Worm (Caenorhabditis elegans): ENCODE results near the gene oig-8.

oig-8 gene

ce11 chrII:6625302-6625701, 23.6 kb downstream of the oig-8 start, which contains the start of gene F54H5.14:
TSS of gene F54H5.14 (minus strand) at chrII:6625402.
- peak; percentile 0 for TF ChIP-seq fos-1 (tag; optimal IDR thresholded peaks at IDR 0.05)
- TF ChIP-seq unc-55 (GFP tag; optimal IDR thresholded peaks at IDR 0.05), result no peak

- TF ChIP-seq egl-27 (tag; optimal IDR thresholded peaks at IDR 0.05) (no peak), unc-62 (GFP tag; optimal IDR thresholded peaks at IDR 0.05) (no peak), fos-1 (tag; optimal IDR thresholded peaks at IDR 0.05) (no peak), dmd-4 (tag; optimal IDR thresholded peaks at IDR 0.05) (no peak), alr-1 (tag; optimal IDR thresholded peaks at IDR 0.05) (no peak), ceh-82 (tag; optimal IDR thresholded peaks at IDR 0.05) (no peak), lsy-2 (tag; optimal IDR thresholded peaks at IDR 0.05) (no peak), nhr-6 (tag; optimal IDR thresholded peaks at IDR 0.05) (no peak), blmp-1 (tag; optimal IDR thresholded peaks at IDR 0.05; ENCODE audit: insufficient read depth) (no peak), zag-1 (tag; optimal IDR thresholded peaks at IDR 0.05) (no peak), nhr-11 (tag; optimal IDR thresholded peaks at IDR 0.05) (no peak), lin-11 (tag; optimal IDR thresholded peaks at IDR 0.05) (no peak)
Observed at ce11 chrII:6621886-6622285, 27.0 kb downstream of the oig-8 start, which contains the start of gene F54H5.3. TSS of gene F54H5.3 (plus strand) at chrII:6622186.

- TF ChIP-seq blmp-1 (tag; optimal IDR thresholded peaks at IDR 0.05; ENCODE audit: insufficient read depth) (peak; percentile 7), unc-55 (GFP tag; optimal IDR thresholded peaks at IDR 0.05) (no peak), nhr-25 (tag; optimal IDR thresholded peaks at IDR 0.05) (peak; percentile 53), zag-1 (tag; optimal IDR thresholded peaks at IDR 0.05) (no peak), R02D3.7 (tag; optimal IDR thresholded peaks at IDR 0.05) (no peak), nhr-12 (tag; optimal IDR thresholded peaks at IDR 0.05) (no peak), F13H6.1 (tag; optimal IDR thresholded peaks at IDR 0.05) (no peak), unc-62 (GFP tag; optimal IDR thresholded peaks at IDR 0.05) (no peak), nhr-129 (tag; optimal IDR thresholded peaks at IDR 0.05) (no peak), lin-13 (GFP tag; optimal IDR thresholded peaks at IDR 0.05) (no peak), nhr-11 (tag; optimal IDR thresholded peaks at IDR 0.05) (no peak), sma-3 (GFP tag; optimal IDR thresholded peaks at IDR 0.05) (peak; percentile 14), skn-1 (tag; optimal IDR thresholded peaks at IDR 0.05) (no peak), elt-1 (tag; optimal IDR thresholded peaks at IDR 0.05) (no peak), ceh-16 (tag; optimal IDR thresholded peaks at IDR 0.05) (no peak), ama-1 (optimal IDR thresholded peaks at IDR 0.05) (no peak), nhr-21 (tag; optimal IDR thresholded peaks at IDR 0.05) (peak; percentile 6), lsy-2 (tag; optimal IDR thresholded peaks at IDR 0.05) (no peak), unc-39 (tag; optimal IDR thresholded peaks at IDR 0.05) (no peak), sma-9 (GFP tag; optimal IDR thresholded peaks at IDR 0.05) (peak; percentile 22), sma-9 (tag; optimal IDR thresholded peaks at IDR 0.05) (no peak)
Observed at ce11 chrII:6619007-6619406, 29.9 kb downstream of the oig-8 start.

- peak; percentile 1 for TF ChIP-seq blmp-1 (tag; optimal IDR thresholded peaks at IDR 0.05; ENCODE audit: insufficient read depth)
- TF ChIP-seq ceh-16 (tag; optimal IDR thresholded peaks at IDR 0.05), result no peak
Observed at ce11 chrII:6616770-6617169, 32.2 kb downstream of the oig-8 start, which contains the start of gene klf-3. TSS of gene klf-3 (plus strand) at chrII:6616878.

ce11 chrII:6616135-6616534, 32.8 kb downstream of the oig-8 start:
- TF ChIP-seq fos-1 (tag; optimal IDR thresholded peaks at IDR 0.05) (peak; percentile 85), R02D3.7 (tag; optimal IDR thresholded peaks at IDR 0.05) (no peak), sma-9 (GFP tag; optimal IDR thresholded peaks at IDR 0.05) (peak; percentile 38), sma-9 (tag; optimal IDR thresholded peaks at IDR 0.05) (no peak)

- TF ChIP-seq fos-1 (tag; optimal IDR thresholded peaks at IDR 0.05) (peak; percentile 92), alr-1 (tag; optimal IDR thresholded peaks at IDR 0.05) (no peak), ceh-16 (tag; optimal IDR thresholded peaks at IDR 0.05) (no peak), ZK546.5 (tag; optimal IDR thresholded peaks at IDR 0.05) (no peak), elt-3 (tag; optimal IDR thresholded peaks at IDR 0.05) (no peak), R02D3.7 (tag; optimal IDR thresholded peaks at IDR 0.05) (no peak), unc-39 (tag; optimal IDR thresholded peaks at IDR 0.05) (no peak), crh-2 (tag; optimal IDR thresholded peaks at IDR 0.05) (peak; percentile 41), nhr-21 (tag; optimal IDR thresholded peaks at IDR 0.05) (no peak), Y55F3AM.14 (GFP tag; optimal IDR thresholded peaks at IDR 0.05) (no peak), nhr-11 (tag; optimal IDR thresholded peaks at IDR 0.05) (no peak), sma-9 (GFP tag; optimal IDR thresholded peaks at IDR 0.05) (peak; percentile 29), sma-9 (tag; optimal IDR thresholded peaks at IDR 0.05) (no peak), mab-5 (tag; optimal IDR thresholded peaks at IDR 0.05) (no peak), lsy-2 (tag; optimal IDR thresholded peaks at IDR 0.05) (no peak), egl-27 (tag; optimal IDR thresholded peaks at IDR 0.05) (no peak), F13H6.1 (tag; optimal IDR thresholded peaks at IDR 0.05) (peak; percentile 67), nhr-237 (tag; optimal IDR thresholded peaks at IDR 0.05) (no peak), nhr-25 (tag; optimal IDR thresholded peaks at IDR 0.05) (no peak), blmp-1 (tag; optimal IDR thresholded peaks at IDR 0.05; ENCODE audit: insufficient read depth) (no peak), nhr-129 (tag; optimal IDR thresholded peaks at IDR 0.05) (peak; percentile 12)
Observed at ce11 chrII:6615232-6616029, 33.5 kb downstream of the oig-8 start.
